Fruit fly (Drosophila melanogaster): ENCODE data around the gene fz2.

Gene fz2

dm6 chr3L:19263480-19264140 is 28.4 kb upstream of the fz2 start, which contains the start of the genes CG42374 and Mettl5 (continued):
- TF ChIP-seq al (GFP tag; IDR thresholded peaks at IDR 0.05) (0 out of 2 replicates have a peak, but pooled peaks have one; percentile 5), CG8388 (GFP tag; optimal IDR thresholded peaks at IDR 0.05) (peak; percentile 38), MTF-1 (GFP tag; optimal IDR thresholded peaks at IDR 0.05; ENCODE audit: borderline replicate concordance) (peak; percentile 63), CG6689 (GFP tag; IDR thresholded peaks at IDR 0.05) (peak; percentile 62; the same call in 1 of the 2 replicates), ERR (GFP tag; optimal IDR thresholded peaks at IDR 0.05) (no peak), Taf1 (GFP tag; IDR thresholded peaks at IDR 0.05) (peak; percentile 9; the same call in 1 of the 2 replicates), CG13424 (tag; optimal IDR thresholded peaks at IDR 0.05) (peak; percentile 9), CG15514 (GFP tag; optimal IDR thresholded peaks at IDR 0.05) (peak; percentile 30), bsh (GFP tag; optimal IDR thresholded peaks at IDR 0.05) (peak in 1 of 2 experiments; percentile 62), CkIIα-i1 (GFP tag; IDR thresholded peaks at IDR 0.05) (no peak), PHDP (tag; optimal IDR thresholded peaks at IDR 0.05) (peak; percentile 61), CG5953 (GFP tag; IDR thresholded peaks at IDR 0.05) (0 out of 2 replicates have a peak, but pooled peaks have one; percentile 1), CG14441 (GFP tag; IDR thresholded peaks at IDR 0.05) (peak; percentile 47; the same call in 1 of the 2 replicates), Blimp-1 (GFP tag; optimal IDR thresholded peaks at IDR 0.05) (peak; percentile 18), CG8290 (GFP tag; optimal IDR thresholded peaks at IDR 0.05) (no peak), CG8290 (tag; optimal IDR thresholded peaks at IDR 0.05) (peak in 1 of 2 experiments; percentile 52), Ada2b (GFP tag; IDR thresholded peaks at IDR 0.05) (peak; percentile 22; the same call in 1 of the 2 replicates)

dm6 chr3L:19261720-19262119 is 26.5 kb upstream of the fz2 start:
- no peak for TF ChIP-seq Atf3 (GFP tag; optimal IDR thresholded peaks at IDR 0.05)
- TF ChIP-seq Med (GFP tag): peak; percentile 21
- no peak for TF ChIP-seq bbx (GFP tag; IDR thresholded peaks at IDR 0.05; ENCODE audit: partially characterized antibody)
- no peak for TF ChIP-seq Lim3 (GFP tag; IDR thresholded peaks at IDR 0.05)
- TF ChIP-seq sens (GFP tag): peak; percentile 75
- TF ChIP-seq CG7963 (GFP tag; IDR thresholded peaks at IDR 0.05; ENCODE audit: partially characterized antibody): 0 out of 3 replicates have a peak, but pooled peaks have one; percentile 54

DNA sequence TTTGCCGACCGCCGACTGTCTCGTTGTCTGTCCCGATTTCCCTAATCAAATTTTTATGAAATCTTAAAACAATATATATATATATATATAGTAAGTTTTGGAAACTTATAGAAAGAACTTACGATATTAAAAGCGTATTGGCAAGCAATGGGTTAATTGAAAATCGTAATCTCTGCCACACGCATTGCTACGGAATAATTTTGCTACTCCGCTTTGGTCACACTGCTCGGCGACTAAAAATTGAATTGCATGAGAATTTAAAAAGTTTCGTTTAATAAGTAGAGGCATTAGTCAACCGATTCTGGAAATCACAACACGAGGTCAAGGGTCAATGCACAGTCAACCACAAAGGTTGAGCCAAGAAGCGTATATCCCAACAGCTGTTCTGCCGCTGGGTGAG is 26.0 kb upstream of the fz2 start, which contains the start of gene Bet1:
Gene Bet1 (plus strand): TSS at position 182 of the 400 bp plus-strand sequence.
- TF ChIP-seq CG1024 (GFP tag; IDR thresholded peaks at IDR 0.05): no peak
- 0 out of 2 replicates have a peak, but pooled peaks have one; percentile 21 for TF ChIP-seq bbx (GFP tag; IDR thresholded peaks at IDR 0.05; ENCODE audit: partially characterized antibody)
- peak; percentile 53 for TF ChIP-seq stwl (tag; optimal IDR thresholded peaks at IDR 0.05)
- peak; percentile 33; the same call in 1 of the 2 replicates for TF ChIP-seq Xrp1 (GFP tag; IDR thresholded peaks at IDR 0.05)
- no peak for TF ChIP-seq Hr78 (GFP tag; optimal IDR thresholded peaks at IDR 0.05)
- peak; percentile 37; the same call in 1 of the 2 replicates for TF ChIP-seq lmd (GFP tag; IDR thresholded peaks at IDR 0.05)
- TF ChIP-seq Ptx1 (GFP tag; IDR thresholded peaks at IDR 0.05): 0 out of 2 replicates have a peak, but pooled peaks have one; percentile 7
- no peak for TF ChIP-seq Sox100B (GFP tag; optimal IDR thresholded peaks at IDR 0.05)
- TF ChIP-seq NfI (GFP tag; optimal IDR thresholded peaks at IDR 0.05): peak; percentile 25
- peak; percentile 16 for TF ChIP-seq Dp (GFP tag; optimal IDR thresholded peaks at IDR 0.05)
- no peak for TF ChIP-seq CG14860 (GFP tag; IDR thresholded peaks at IDR 0.05; ENCODE audit: partially characterized antibody)
- TF ChIP-seq Dip2 (GFP tag; IDR thresholded peaks at IDR 0.05): no peak
- TF ChIP-seq CG11696 (GFP tag; IDR thresholded peaks at IDR 0.05): no peak
- no peak for TF ChIP-seq CG12155 (GFP tag; optimal IDR thresholded peaks at IDR 0.05)
- 0 out of 3 replicates have a peak, but pooled peaks have one; percentile 38 for TF ChIP-seq ci (GFP tag; IDR thresholded peaks at IDR 0.05)
- TF ChIP-seq gfzf (GFP tag; optimal IDR thresholded peaks at IDR 0.05): peak; percentile 64
- peak; percentile 6 for TF ChIP-seq CG15269 (tag; optimal IDR thresholded peaks at IDR 0.05)
- peak; percentile 20; the same call in 1 of the 3 replicates for TF ChIP-seq dysf (GFP tag; IDR thresholded peaks at IDR 0.05)
- TF ChIP-seq Sox102F (GFP tag; optimal IDR thresholded peaks at IDR 0.05): peak; percentile 7
- TF ChIP-seq MESR4 (GFP tag; optimal IDR thresholded peaks at IDR 0.05): peak; percentile 54
- peak; percentile 21 for TF ChIP-seq YL-1 (GFP tag; optimal IDR thresholded peaks at IDR 0.05)
- TF ChIP-seq pzg (GFP tag; optimal IDR thresholded peaks at IDR 0.05): peak; percentile 34
- peak; percentile 20 for TF ChIP-seq zen (tag; optimal IDR thresholded peaks at IDR 0.05)
- peak; percentile 40; the same call in 1 of the 2 replicates for TF ChIP-seq H2.0 (GFP tag; IDR thresholded peaks at IDR 0.05)
